Fruit fly (Drosophila melanogaster) whole organism, embryonic: ENCODE measurements around the gene CG31268.

ENCODE experiments used
- CG10462 ChIP-seq: fragments of 200-800 bp; sonication (Bioruptor generic); optimal IDR thresholded peaks from 2 replicates; lab custom pipeline; 2016; ENCODE audit warnings: missing biosample characterization, missing genetic modification characterization
- CG11085 ChIP-seq: fragments of 200-800 bp; sonication (Bioruptor generic); IDR thresholded peaks from 2 replicates; pipeline ENCODE4 v1.3.6; 2022; ENCODE audit warnings: missing biosample characterization, missing genetic modification characterization
- CG11456 ChIP-seq: fragments of 200-800 bp; sonication (Bioruptor generic); IDR thresholded peaks from 3 replicates; pipeline ENCODE4 v1.3.6; 2022; ENCODE audit warnings: missing biosample characterization, missing genetic modification characterization
- CG12299 ChIP-seq: fragments of 200-800 bp; sonication (Bioruptor generic); optimal IDR thresholded peaks from 2 replicates; lab custom pipeline; 2018; ENCODE audit warnings: missing biosample characterization, mild to moderate bottlenecking, missing genetic modification characterization
- CG13424 ChIP-seq: fragments of 200-800 bp; sonication (Bioruptor generic); optimal IDR thresholded peaks from 2 replicates; lab custom pipeline; 2019; ENCODE audit warnings: missing biosample characterization, mild to moderate bottlenecking, missing genetic modification characterization, moderate library complexity
- CG15514 ChIP-seq: fragments of 200-800 bp; sonication (Bioruptor generic); optimal IDR thresholded peaks from 3 replicates; lab custom pipeline; 2017; ENCODE audit warnings: missing biosample characterization, missing genetic modification characterization, mild to moderate bottlenecking, moderate library complexity, missing genetic modification reagents
- CG16779 ChIP-seq: fragments of 200-800 bp; sonication (Bioruptor generic); IDR thresholded peaks from 2 replicates; pipeline ENCODE4 v1.3.6; 2022; ENCODE audit warnings: missing biosample characterization, missing genetic modification characterization
- CG17912 ChIP-seq: fragments of 200-800 bp; sonication (Bioruptor generic); optimal IDR thresholded peaks from 2 replicates; lab custom pipeline; 2018; ENCODE audit warnings: missing biosample characterization, mild to moderate bottlenecking, missing genetic modification characterization
- CG2678 ChIP-seq: fragments of 200-800 bp; sonication (Bioruptor generic); optimal IDR thresholded peaks from 3 replicates; lab custom pipeline; 2019; ENCODE audit warnings: missing biosample characterization, mild to moderate bottlenecking, missing genetic modification characterization, moderate library complexity
- CG31441 ChIP-seq: fragments of 200-800 bp; sonication (Bioruptor generic); IDR thresholded peaks from 2 replicates; pipeline ENCODE4 v1.3.6; 2022; ENCODE audit warnings: missing biosample characterization, missing genetic modification characterization
- CG33557 ChIP-seq: fragments of 200-800 bp; sonication (Bioruptor generic); optimal IDR thresholded peaks from 2 replicates; lab custom pipeline; 2019; ENCODE audit warnings: missing biosample characterization, mild to moderate bottlenecking, missing genetic modification characterization, moderate library complexity
- CG7271 ChIP-seq: fragments of 200-800 bp; sonication (Bioruptor generic); optimal IDR thresholded peaks from 2 replicates; lab custom pipeline; 2018; ENCODE audit warnings: missing biosample characterization, mild to moderate bottlenecking, missing genetic modification characterization, moderate library complexity
- CG7786 ChIP-seq: fragments of 200-800 bp; sonication (Bioruptor generic); optimal IDR thresholded peaks from 2 replicates; lab custom pipeline; 2016; ENCODE audit warnings: missing biosample characterization, missing genetic modification characterization
- CG8281 ChIP-seq: fragments of 200-800 bp; sonication (Bioruptor generic); optimal IDR thresholded peaks from 2 replicates; lab custom pipeline; 2018; ENCODE audit warnings: missing biosample characterization, mild to moderate bottlenecking, missing genetic modification characterization, moderate library complexity
- CG8290 ChIP-seq, 3 experiments: fragments of 200-800 bp; sonication (Bioruptor generic); optimal IDR thresholded peaks; 2 replicates each; lab custom pipeline; 2016 to 2019; ENCODE audit warnings: missing biosample characterization in 3 of 3, missing genetic modification characterization in 3 of 3, mild to moderate bottlenecking in 2 of 3, moderate library complexity in 1 of 3
- CG9876 ChIP-seq: fragments of 200-800 bp; sonication (Bioruptor generic); optimal IDR thresholded peaks from 2 replicates; lab custom pipeline; 2016; ENCODE audit warnings: missing biosample characterization, missing genetic modification characterization
- Dp ChIP-seq: fragments of 200-800 bp; sonication (Bioruptor generic); optimal IDR thresholded peaks from 2 replicates; lab custom pipeline; 2018; ENCODE audit warnings: missing biosample characterization, mild to moderate bottlenecking, missing genetic modification characterization, moderate library complexity
- Eip74EF ChIP-seq, 2 experiments: fragments of 200-800 bp in 1 of 2; fragments of >200 bp in 1 of 2; sonication (Bioruptor generic) in 1 of 2; optimal IDR thresholded peaks; 2 replicates each; lab custom pipeline; 2017 to 2019; ENCODE audit warnings: missing biosample characterization in 2 of 2, missing genetic modification characterization in 2 of 2, mild to moderate bottlenecking in 1 of 2, moderate library complexity in 1 of 2
- Fer3 ChIP-seq: fragments of 200-800 bp; sonication (Bioruptor generic); optimal IDR thresholded peaks from 2 replicates; lab custom pipeline; 2018; ENCODE audit warnings: missing biosample characterization, mild to moderate bottlenecking, missing genetic modification characterization, moderate library complexity
- H2.0 ChIP-seq: fragments of 200-800 bp; sonication (Bioruptor generic); IDR thresholded peaks from 2 replicates; pipeline ENCODE4 v1.3.6; 2022; ENCODE audit warnings: missing biosample characterization, missing genetic modification characterization
- Hey ChIP-seq: fragments of 200-800 bp; sonication (Bioruptor generic); optimal IDR thresholded peaks from 3 replicates; lab custom pipeline; 2018; ENCODE audit warnings: missing biosample characterization, mild to moderate bottlenecking, missing genetic modification characterization
- Hr3 ChIP-seq: fragments of 200-800 bp; sonication (Bioruptor generic); optimal IDR thresholded peaks from 3 replicates; lab custom pipeline; 2016; ENCODE audit warnings: missing biosample characterization, missing genetic modification characterization
- MTF-1 ChIP-seq: fragments of 200-800 bp; sonication (Bioruptor generic); optimal IDR thresholded peaks from 2 replicates; lab custom pipeline; 2018; ENCODE audit warnings: missing biosample characterization, mild to moderate bottlenecking, missing genetic modification characterization, borderline replicate concordance
- Mad ChIP-seq: fragments of 200-800 bp; sonication (Bioruptor generic); optimal IDR thresholded peaks from 2 replicates; lab custom pipeline; 2016; ENCODE audit warnings: missing biosample characterization, missing genetic modification characterization
- Mrtf ChIP-seq: fragments of 200-800 bp; sonication (Bioruptor generic); IDR thresholded peaks from 3 replicates; pipeline ENCODE4 v1.3.6; 2022; ENCODE audit warnings: missing biosample characterization, missing genetic modification characterization
- Nf-YB ChIP-seq: fragments of 200-800 bp; sonication (Bioruptor generic); optimal IDR thresholded peaks from 3 replicates; lab custom pipeline; 2019; ENCODE audit warnings: missing biosample characterization, mild to moderate bottlenecking, missing genetic modification characterization, moderate library complexity
- NfI ChIP-seq: fragments of 200-800 bp; sonication (Bioruptor generic); optimal IDR thresholded peaks from 3 replicates; lab custom pipeline; 2018; ENCODE audit warnings: missing biosample characterization, mild to moderate bottlenecking, missing genetic modification characterization, moderate library complexity
- Pdp1 ChIP-seq, 2 experiments: fragments of 200-800 bp; sonication (Bioruptor generic); optimal IDR thresholded peaks; 3 replicates each; lab custom pipeline; 2016; ENCODE audit warnings: missing biosample characterization in 2 of 2, missing genetic modification characterization in 2 of 2, mild to moderate bottlenecking in 1 of 2, moderate library complexity in 1 of 2
- al ChIP-seq: fragments of 200-800 bp; sonication (Bioruptor generic); IDR thresholded peaks from 2 replicates; pipeline ENCODE4 v1.3.6; 2022; ENCODE audit warnings: missing biosample characterization, missing genetic modification characterization
- bab2 ChIP-seq: fragments of 200-800 bp; sonication (Bioruptor generic); optimal IDR thresholded peaks from 2 replicates; lab custom pipeline; 2016; ENCODE audit warnings: missing biosample characterization, missing genetic modification characterization
- bcd ChIP-seq: fragments of 200-800 bp; sonication (Bioruptor generic); optimal IDR thresholded peaks from 2 replicates; lab custom pipeline; 2017; ENCODE audit warnings: missing biosample characterization, mild to moderate bottlenecking, missing genetic modification characterization
- bigmax ChIP-seq: fragments of 200-800 bp; sonication (Bioruptor generic); optimal IDR thresholded peaks from 2 replicates; lab custom pipeline; 2018; ENCODE audit warnings: missing biosample characterization, mild to moderate bottlenecking, missing genetic modification characterization
- chif ChIP-seq, 2 experiments: fragments of 200-800 bp; sonication (Bioruptor generic); optimal IDR thresholded peaks; 3 replicates each; lab custom pipeline; 2016; ENCODE audit warnings: missing biosample characterization in 2 of 2, missing genetic modification characterization in 2 of 2
- crc ChIP-seq: fragments of 200-800 bp; sonication (Bioruptor generic); optimal IDR thresholded peaks from 2 replicates; lab custom pipeline; 2016; ENCODE audit warnings: missing biosample characterization, missing genetic modification characterization
- crp ChIP-seq, 2 experiments: fragments of 200-800 bp; sonication (Bioruptor generic); optimal IDR thresholded peaks; 2 replicates in 1 of 2; 3 replicates in 1 of 2; lab custom pipeline; 2017; ENCODE audit warnings: missing biosample characterization in 2 of 2, missing genetic modification characterization in 2 of 2, mild to moderate bottlenecking in 1 of 2, moderate library complexity in 1 of 2
- cwo ChIP-seq: fragments of 200-800 bp; sonication (Bioruptor generic); optimal IDR thresholded peaks from 3 replicates; lab custom pipeline; 2017; ENCODE audit warnings: missing biosample characterization, missing genetic modification characterization, mild to moderate bottlenecking, moderate library complexity, missing genetic modification reagents
- dimm ChIP-seq: fragments of 200-800 bp; sonication (Bioruptor generic); IDR thresholded peaks from 2 replicates; pipeline ENCODE4 v1.3.6; 2022; ENCODE audit warnings: missing biosample characterization, missing genetic modification characterization
- ewg ChIP-seq: fragments of 200-800 bp; sonication (Bioruptor generic); optimal IDR thresholded peaks from 3 replicates; lab custom pipeline; 2017; ENCODE audit warnings: mild to moderate bottlenecking, missing biosample characterization, missing genetic modification reagents, missing genetic modification characterization
- fru ChIP-seq: fragments of >200 bp; optimal IDR thresholded peaks from 2 replicates; lab custom pipeline; 2017
- gem ChIP-seq: fragments of 200-800 bp; sonication (Bioruptor generic); optimal IDR thresholded peaks from 2 replicates; lab custom pipeline; 2019; ENCODE audit warnings: missing biosample characterization, mild to moderate bottlenecking, missing genetic modification characterization, moderate library complexity
- maf-S ChIP-seq: fragments of 200-800 bp; sonication (Bioruptor generic); optimal IDR thresholded peaks from 2 replicates; lab custom pipeline; 2016; ENCODE audit warnings: missing biosample characterization, missing genetic modification characterization
- odd ChIP-seq: fragments of 200-800 bp; sonication (Bioruptor generic); optimal IDR thresholded peaks from 2 replicates; lab custom pipeline; 2017; ENCODE audit warnings: missing biosample characterization, mild to moderate bottlenecking, missing genetic modification characterization
- otp ChIP-seq: fragments of 200-800 bp; sonication (Bioruptor generic); IDR thresholded peaks from 3 replicates; pipeline ENCODE4, ENCODE4 v1.3.6; 2022; ENCODE audit warnings: missing biosample characterization, missing genetic modification characterization
- prd ChIP-seq, 3 experiments: fragments of >200 bp in 2 of 3; fragments of 200-800 bp in 1 of 3; sonication (Bioruptor generic) in 1 of 3; optimal IDR thresholded peaks in 2 of 3; IDR thresholded peaks in 1 of 3; 2 replicates in 2 of 3; 3 replicates in 1 of 3; pipeline versions ENCODE4 v1.3.6 to Lab custom; 2017 to 2022; ENCODE audit warnings: missing biosample characterization in 1 of 3, missing genetic modification characterization in 1 of 3
- sd ChIP-seq: fragments of 200-800 bp; sonication (Bioruptor generic); optimal IDR thresholded peaks from 3 replicates; lab custom pipeline; 2018; ENCODE audit warnings: missing biosample characterization, mild to moderate bottlenecking, missing genetic modification characterization, moderate library complexity
- sima ChIP-seq: fragments of 200-800 bp; sonication (Bioruptor generic); optimal IDR thresholded peaks from 2 replicates; lab custom pipeline; 2016; ENCODE audit warnings: missing biosample characterization, missing genetic modification characterization
- slbo ChIP-seq: fragments of 200-800 bp; sonication (Bioruptor generic); IDR thresholded peaks from 2 replicates; pipeline ENCODE4 v1.3.6; 2022; ENCODE audit warnings: missing biosample characterization, missing genetic modification characterization
- toy ChIP-seq: fragments of 200-800 bp; sonication (Bioruptor generic); IDR thresholded peaks from 2 replicates; pipeline ENCODE4 v1.3.6; 2022; ENCODE audit warnings: missing biosample characterization, missing genetic modification characterization
- ttk ChIP-seq: fragments of 200-800 bp; sonication (Bioruptor generic); IDR thresholded peaks from 2 replicates; pipeline ENCODE4 v2.1.2; 2022; ENCODE audit warnings: missing biosample characterization, missing genetic modification characterization
- wek ChIP-seq: fragments of 200-800 bp; sonication (Bioruptor generic); optimal IDR thresholded peaks from 3 replicates; lab custom pipeline; 2018; ENCODE audit warnings: missing biosample characterization, mild to moderate bottlenecking, missing genetic modification characterization, moderate library complexity

The CG31268 gene

DNA sequence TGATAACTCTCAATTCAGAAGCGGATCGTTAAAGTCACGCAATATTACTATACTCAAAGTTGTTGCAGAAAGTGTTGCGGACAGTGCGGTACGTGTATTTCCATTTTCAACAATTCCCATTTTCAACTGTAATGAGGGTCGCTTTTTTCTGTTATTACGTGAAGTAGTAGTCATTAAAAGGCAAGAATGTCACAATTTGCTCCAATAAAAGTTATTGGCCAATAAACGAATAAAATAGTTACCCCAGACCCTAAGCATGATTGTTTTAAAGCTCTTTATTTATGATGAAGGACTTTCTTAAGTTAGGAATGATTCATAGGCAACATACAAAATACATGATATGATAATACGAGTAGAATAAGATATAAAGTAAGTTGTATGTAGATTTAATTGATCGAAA lies 24.3 kb upstream of the CG31268 start (continued):
- TF ChIP-seq cwo (GFP tag; lab: Kevin White, UChicago) (no peak), CG12299 (tag; lab: Kevin White, UChicago) (no peak), bab2 (GFP tag; lab: Kevin White, UChicago) (no peak), Fer3 (tag; lab: Kevin White, UChicago) (peak; percentile 26), CG11085 (no peak), MTF-1 (GFP tag; lab: Kevin White, UChicago) (no peak), CG17912 (GFP tag; lab: Kevin White, UChicago) (peak; percentile 37), CG2678 (tag; lab: Kevin White, UChicago) (peak; percentile 71), CG15514 (no peak), fru (no peak), bigmax (no peak), otp (GFP tag; lab: Robert Waterston, UW) (no peak), al (GFP tag; lab: Robert Waterston, UW) (no peak), CG7271 (tag; lab: Kevin White, UChicago) (no peak), CG13424 (tag; lab: Kevin White, UChicago) (no peak), CG16779 (GFP tag; lab: Robert Waterston, UW) (no peak), Dp (GFP tag; lab: Kevin White, UChicago) (no peak), CG8290 (GFP tag; optimal IDR thresholded peaks at IDR 0.05; lab: Kevin White, UChicago) (no peak), CG8290 (tag; optimal IDR thresholded peaks at IDR 0.05; lab: Kevin White, UChicago) (peak in 1 of 2 experiments; percentile 26), slbo (GFP tag; lab: Robert Waterston, UW) (no peak), sima (GFP tag; lab: Kevin White, UChicago) (no peak), wek (GFP tag; lab: Kevin White, UChicago) (peak; percentile 12), Mad (no peak), CG9876 (GFP tag; lab: Kevin White, UChicago) (no peak), NfI (peak; percentile 31), Hr3 (GFP tag; lab: Kevin White, UChicago) (no peak), crc (GFP tag; lab: Kevin White, UChicago) (no peak), dimm (GFP tag; lab: Robert Waterston, UW) (no peak), prd (optimal IDR thresholded peaks at IDR 0.05; lab: Kevin White, UChicago) (no peak), prd (GFP tag; IDR thresholded peaks at IDR 0.05; lab: Robert Waterston, UW) (no peak), Hey (no peak), H2.0 (GFP tag; lab: Robert Waterston, UW) (no peak), crp (GFP tag; optimal IDR thresholded peaks at IDR 0.05; lab: Kevin White, UChicago) (no peak), bcd (GFP tag; lab: Kevin White, UChicago) (no peak), CG7786 (GFP tag; lab: Kevin White, UChicago) (no peak), CG11456 (no peak), CG31441 (GFP tag; lab: Robert Waterston, UW) (0 out of 2 replicates have a peak, but pooled peaks have one; percentile 11), ttk (GFP tag; lab: Robert Waterston, UW) (no peak), Mrtf (no peak), ewg (no peak), Pdp1 (GFP tag; optimal IDR thresholded peaks at IDR 0.05; lab: Kevin White, UChicago) (peak in 1 of 2 experiments; percentile 40), sd (tag; lab: Kevin White, UChicago) (peak; percentile 82), CG10462 (no peak), CG33557 (no peak), gem (tag; lab: Kevin White, UChicago) (no peak), maf-S (GFP tag; lab: Kevin White, UChicago) (no peak), odd (GFP tag; lab: Kevin White, UChicago) (peak; percentile 4), CG8281 (tag; lab: Kevin White, UChicago) (no peak), Nf-YB (GFP tag; lab: Kevin White, UChicago) (peak; percentile 21), chif (GFP tag; optimal IDR thresholded peaks at IDR 0.05; lab: Kevin White, UChicago) (no peak), toy (GFP tag; lab: Robert Waterston, UW) (no peak), Eip74EF (GFP tag; optimal IDR thresholded peaks at IDR 0.05; lab: Kevin White, UChicago) (peak in 1 of 2 experiments; percentile 21)
